Worm (Caenorhabditis elegans) whole organism, L4 larva: Measurements from ENCODE around the gene snb-5.
A peak's percentile ranks its signal among the peaks of the same experiment; 100 is the strongest.

Experiments used
- F10B5.3 ChIP-seq: sonication (generic microtip); optimal IDR thresholded peaks from 2 replicates; lab custom pipeline; 2016; ENCODE audit warnings: mild to moderate bottlenecking, missing genetic modification characterization, missing compliant biosample characterization
- F26F4.8 ChIP-seq: fragments of 200-800 bp; sonication (Bioruptor generic); conservative IDR thresholded peaks from 2 replicates; pipeline ENCODE4 v1.3.6; 2022; ENCODE audit warnings: missing genetic modification characterization, missing compliant biosample characterization
- F49E8.2 ChIP-seq: sonication (generic microtip); optimal IDR thresholded peaks from 2 replicates; lab custom pipeline; 2016; ENCODE audit warnings: missing compliant biosample characterization, mild to moderate bottlenecking, missing genetic modification characterization, borderline replicate concordance
- T20F7.1 ChIP-seq: fragments of 200-800 bp; sonication (Bioruptor generic); optimal IDR thresholded peaks from 2 replicates; lab custom pipeline; 2018; ENCODE audit warnings: mild to moderate bottlenecking, missing genetic modification characterization, missing compliant biosample characterization
- Y5F2A.4 ChIP-seq: fragments of 200-800 bp; sonication (Bioruptor generic); optimal IDR thresholded peaks from 2 replicates; lab custom pipeline; 2018; ENCODE audit warnings: mild to moderate bottlenecking, missing genetic modification characterization, missing compliant biosample characterization
- aha-1 ChIP-seq: fragments of 150-350 bp; peaks from one replicate; lab custom pipeline; 2014; ENCODE audit warnings: missing biosample characterization, missing genetic modification characterization
- aly-2 ChIP-seq: sonication (generic microtip); optimal IDR thresholded peaks from 2 replicates; lab custom pipeline; 2018; ENCODE audit warnings: missing biosample characterization, missing genetic modification characterization
- ama-1 ChIP-seq: fragments of 150-350 bp; optimal IDR thresholded peaks from 2 replicates; lab custom pipeline; 2014; ENCODE audit warnings: inconsistent platforms, mixed read lengths
- ces-1 ChIP-seq: fragments of 150-350 bp; sonication (generic microtip); optimal IDR thresholded peaks from 4 replicates; lab custom pipeline; 2014; ENCODE audit warnings: missing biosample characterization, missing genetic modification reagents, missing genetic modification characterization
- daf-12 ChIP-seq: fragments of 150-350 bp; optimal IDR thresholded peaks from 2 replicates; lab custom pipeline; 2014; ENCODE audit warnings: missing biosample characterization, missing genetic modification reagents, missing genetic modification characterization
- daf-16 ChIP-seq, 3 experiments: sonication (generic microtip); optimal IDR thresholded peaks; 2 replicates each; lab custom pipeline; 2016 to 2017; ENCODE audit warnings: missing genetic modification characterization in 3 of 3, missing genetic modification reagents in 3 of 3, mild to moderate bottlenecking in 2 of 3, missing compliant biosample characterization in 2 of 3, missing biosample characterization in 1 of 3, moderate library complexity in 1 of 3
- dmd-6 ChIP-seq: fragments of 200-800 bp; sonication (Bioruptor generic); IDR thresholded peaks from 2 replicates; pipeline ENCODE4 v1.3.6; 2022; ENCODE audit warnings: missing genetic modification reagents, missing genetic modification characterization, missing compliant biosample characterization
- dpl-1 ChIP-seq: fragments of 150-350 bp; optimal IDR thresholded peaks from 2 replicates; lab custom pipeline; 2014; ENCODE audit warnings: missing biosample characterization, missing genetic modification reagents, missing genetic modification characterization
- duxl-1 ChIP-seq: sonication (generic microtip); optimal IDR thresholded peaks from 2 replicates; lab custom pipeline; 2016; ENCODE audit warnings: mild to moderate bottlenecking, missing genetic modification characterization, moderate library complexity, missing compliant biosample characterization; ENCODE audit not compliant: poor library complexity
- dve-1 ChIP-seq: sonication (generic microtip); optimal IDR thresholded peaks from 2 replicates; lab custom pipeline; 2017; ENCODE audit warnings: antibody characterized with exemption, mild to moderate bottlenecking, missing genetic modification characterization, missing compliant biosample characterization; ENCODE audit not compliant: insufficient read depth
- fkh-10 ChIP-seq: fragments of 150-350 bp; optimal IDR thresholded peaks from 2 replicates; lab custom pipeline; 2014; ENCODE audit warnings: missing biosample characterization, missing genetic modification reagents, missing genetic modification characterization
- hif-1 ChIP-seq, 2 experiments: sonication (generic microtip); optimal IDR thresholded peaks; 2 replicates each; lab custom pipeline; 2016 to 2017; ENCODE audit warnings: missing compliant biosample characterization in 2 of 2, missing genetic modification characterization in 2 of 2, missing genetic modification reagents in 2 of 2, missing genotype in 2 of 2, mild to moderate bottlenecking in 1 of 2
- hlh-11 ChIP-seq: fragments of 200-800 bp; sonication (Bioruptor generic); optimal IDR thresholded peaks from 2 replicates; lab custom pipeline; 2018; ENCODE audit warnings: mild to moderate bottlenecking, missing genetic modification characterization, missing compliant biosample characterization
- hlh-30 ChIP-seq: sonication (generic microtip); optimal IDR thresholded peaks from 2 replicates; lab custom pipeline; 2017; ENCODE audit warnings: antibody characterized with exemption, mild to moderate bottlenecking, missing genetic modification characterization, missing compliant biosample characterization; ENCODE audit not compliant: insufficient read depth
- hmg-1.1 ChIP-seq: fragments of 200-800 bp; sonication (Bioruptor generic); IDR thresholded peaks from 2 replicates; pipeline ENCODE4 v1.3.6; 2022; ENCODE audit warnings: missing genetic modification reagents, missing genetic modification characterization, missing compliant biosample characterization
- lim-7 ChIP-seq: fragments of 200-800 bp; sonication (Bioruptor generic); IDR thresholded peaks from 2 replicates; pipeline ENCODE4 v1.3.6; 2022; ENCODE audit warnings: missing genetic modification characterization, missing compliant biosample characterization
- lin-29 ChIP-seq: fragments of 200-800 bp; sonication (Bioruptor generic); IDR thresholded peaks from 2 replicates; pipeline ENCODE4 v1.3.6; 2022; ENCODE audit warnings: missing genetic modification reagents, missing genetic modification characterization, missing compliant biosample characterization
- lir-3 ChIP-seq: sonication (generic microtip); optimal IDR thresholded peaks from 2 replicates; lab custom pipeline; 2016; ENCODE audit warnings: mild to moderate bottlenecking, missing genetic modification characterization, missing compliant biosample characterization
- lsy-2 ChIP-seq, 2 experiments: fragments of 150-350 bp in 1 of 2; sonication (generic microtip) in 1 of 2; optimal IDR thresholded peaks; 2 replicates each; lab custom pipeline; 2014 to 2017; ENCODE audit warnings: missing biosample characterization in 2 of 2, missing genetic modification characterization in 2 of 2
- madf-5 ChIP-seq, 2 experiments: fragments of 200-800 bp; sonication (Bioruptor generic); IDR thresholded peaks; 2 replicates each; pipeline ENCODE4 v1.3.6; 2022; ENCODE audit warnings: missing compliant biosample characterization in 2 of 2, missing genetic modification characterization in 2 of 2
- madf-9 ChIP-seq: fragments of 200-800 bp; sonication (Bioruptor generic); conservative IDR thresholded peaks from 2 replicates; pipeline ENCODE4 v1.3.6; 2022; ENCODE audit warnings: missing genetic modification reagents, missing genetic modification characterization, missing compliant biosample characterization
- mdl-1 ChIP-seq, 2 experiments: fragments of 150-350 bp in 1 of 2; sonication (generic microtip) in 1 of 2; optimal IDR thresholded peaks; 2 replicates each; lab custom pipeline; 2014 to 2017; ENCODE audit warnings: missing biosample characterization in 2 of 2, missing genetic modification characterization in 2 of 2
- mep-1 ChIP-seq: fragments of 150-350 bp; sonication (generic microtip); optimal IDR thresholded peaks from 3 replicates; lab custom pipeline; 2014; ENCODE audit warnings: missing biosample characterization, missing genetic modification characterization
- mes-2 ChIP-seq: sonication (generic microtip); optimal IDR thresholded peaks from 2 replicates; lab custom pipeline; 2016; ENCODE audit warnings: missing genotype, mild to moderate bottlenecking, missing genetic modification characterization, missing compliant biosample characterization; ENCODE audit not compliant: poor library complexity, severe bottlenecking
- mxl-2 ChIP-seq: fragments of 200-800 bp; sonication (Bioruptor generic); conservative IDR thresholded peaks from 2 replicates; pipeline ENCODE4 v1.3.6; 2022; ENCODE audit warnings: missing genetic modification reagents, missing genetic modification characterization, missing compliant biosample characterization
- mxl-3 ChIP-seq: fragments of 200-800 bp; sonication (Bioruptor generic); optimal IDR thresholded peaks from 2 replicates; lab custom pipeline; 2018; ENCODE audit warnings: mild to moderate bottlenecking, missing genetic modification characterization, missing compliant biosample characterization
- nhr-11 ChIP-seq: fragments of 150-350 bp; optimal IDR thresholded peaks from 2 replicates; lab custom pipeline; 2014; ENCODE audit warnings: missing biosample characterization, missing genetic modification characterization
- nhr-6 ChIP-seq: fragments of 150-350 bp; optimal IDR thresholded peaks from 2 replicates; lab custom pipeline; 2014; ENCODE audit warnings: missing biosample characterization, missing genetic modification characterization
- php-3 ChIP-seq: fragments of 200-800 bp; sonication (Bioruptor generic); IDR thresholded peaks from 2 replicates; pipeline ENCODE4 v1.3.6; 2022; ENCODE audit warnings: missing genetic modification reagents, missing genetic modification characterization, missing compliant biosample characterization
- spr-3 ChIP-seq: fragments of 200-800 bp; sonication (Bioruptor generic); optimal IDR thresholded peaks from 2 replicates; lab custom pipeline; 2018; ENCODE audit warnings: mild to moderate bottlenecking, missing genetic modification characterization, missing compliant biosample characterization
- unc-39 ChIP-seq: sonication (generic microtip); optimal IDR thresholded peaks from 2 replicates; lab custom pipeline; 2017; ENCODE audit warnings: missing biosample characterization, missing genetic modification characterization
- unc-62 ChIP-seq, 3 experiments: fragments of 150-350 bp in 1 of 3; sonication (generic microtip); optimal IDR thresholded peaks in 2 of 3; peaks in 1 of 3; 1 replicate in 1 of 3; 2 replicates in 2 of 3; lab custom pipeline; 2014 to 2017; ENCODE audit warnings: missing biosample characterization in 3 of 3, missing genetic modification characterization in 3 of 3, missing genetic modification reagents in 3 of 3, missing genotype in 1 of 3
- zip-2 ChIP-seq: fragments of 150-350 bp; optimal IDR thresholded peaks from 2 replicates; lab custom pipeline; 2014; ENCODE audit warnings: missing biosample characterization, missing genetic modification characterization

snb-5 gene

ce11 chrIII:8158140-8158786 is 44.6 kb upstream of the snb-5 start, which contains the start of gene atg-13:
atg-13 (minus strand) TSS chrIII:8158190.
- TF ChIP-seq mxl-3 (GFP tag; lab: Kevin White, UChicago): peak; percentile 35
- TF ChIP-seq lir-3 (tag; lab: Kevin White, UChicago): no peak
- no peak for TF ChIP-seq dve-1 (tag; lab: Kevin White, UChicago)
- TF ChIP-seq hlh-11: peak; percentile 39
- TF ChIP-seq F26F4.8 (GFP tag; lab: Robert Waterston, UW): no peak
- TF ChIP-seq aly-2 (tag; lab: Kevin White, UChicago): no peak
- peak; percentile 9 for TF ChIP-seq dpl-1 (GFP tag; lab: Kevin White, UChicago)
- peak in 1 of 2 experiments; percentile 38 for TF ChIP-seq lsy-2 (tag; optimal IDR thresholded peaks at IDR 0.05; lab: Kevin White, UChicago)
- TF ChIP-seq mxl-2 (GFP tag; lab: Robert Waterston, UW): no peak
- no peak for TF ChIP-seq F10B5.3 (tag; lab: Kevin White, UChicago)
- peak; percentile 20 for TF ChIP-seq ama-1
- peak; percentile 18 for TF ChIP-seq aha-1 (tag; lab: Kevin White, UChicago)
- no peak for TF ChIP-seq daf-16 (GFP tag; optimal IDR thresholded peaks at IDR 0.05; lab: Kevin White, UChicago)
- TF ChIP-seq daf-16 (tag; optimal IDR thresholded peaks at IDR 0.05; lab: Kevin White, UChicago): peak; percentile 48
- no peak for TF ChIP-seq nhr-6 (tag; lab: Kevin White, UChicago)
- no peak for TF ChIP-seq unc-39
- peak in 1 of 2 experiments; percentile 19 for TF ChIP-seq hif-1 (tag; optimal IDR thresholded peaks at IDR 0.05; lab: Kevin White, UChicago)
- TF ChIP-seq php-3 (GFP tag; lab: Robert Waterston, UW): no peak
- 0 out of 2 replicates have a peak, but pooled peaks have one; percentile 28 for TF ChIP-seq hmg-1.1
- TF ChIP-seq nhr-11 (tag; lab: Kevin White, UChicago): no peak
- TF ChIP-seq mep-1 (tag; lab: Kevin White, UChicago): no peak
- no peak for TF ChIP-seq Y5F2A.4 (GFP tag; lab: Kevin White, UChicago)
- peak in 1 of 2 experiments; percentile 47 for TF ChIP-seq mdl-1 (tag; optimal IDR thresholded peaks at IDR 0.05; lab: Kevin White, UChicago)
- TF ChIP-seq zip-2 (tag; lab: Kevin White, UChicago): no peak
- no peak for TF ChIP-seq unc-62 (GFP tag; optimal IDR thresholded peaks at IDR 0.05 in 1 of 2; lab: Kevin White, UChicago)
- no peak for TF ChIP-seq unc-62 (tag; optimal IDR thresholded peaks at IDR 0.05; lab: Kevin White, UChicago)
- no peak for TF ChIP-seq duxl-1 (tag; lab: Kevin White, UChicago)
- TF ChIP-seq lim-7 (GFP tag; lab: Robert Waterston, UW): no peak
- no peak for TF ChIP-seq daf-12 (tag; lab: Kevin White, UChicago)
- TF ChIP-seq lin-29 (GFP tag; lab: Robert Waterston, UW): no peak
- TF ChIP-seq hlh-30: peak; percentile 79
- TF ChIP-seq ces-1 (GFP tag; lab: Kevin White, UChicago): no peak
- peak; percentile 7 for TF ChIP-seq T20F7.1 (GFP tag; lab: Kevin White, UChicago)
- TF ChIP-seq dmd-6: 0 out of 2 replicates have a peak, but pooled peaks have one; percentile 11
- TF ChIP-seq F49E8.2 (tag; lab: Kevin White, UChicago): no peak
- no peak for TF ChIP-seq madf-5 (GFP tag; IDR thresholded peaks at IDR 0.05; lab: Robert Waterston, UW)
- TF ChIP-seq mes-2 (tag; lab: Kevin White, UChicago): peak; percentile 74
- no peak for TF ChIP-seq spr-3 (GFP tag; lab: Kevin White, UChicago)
- TF ChIP-seq madf-9 (GFP tag; lab: Robert Waterston, UW): 0 out of 2 replicates have a peak, but pooled peaks have one; percentile 32
- no peak for TF ChIP-seq fkh-10 (GFP tag; lab: Kevin White, UChicago)
- TF ChIP-seq, all 104 proteins: peak for 15
